Fruit fly (Drosophila melanogaster) whole organism, adult: ENCODE measurements around the gene His2Av.

Source experiments
- CG11617 ChIP-seq: fragments of 200-800 bp; sonication (Bioruptor generic); optimal IDR thresholded peaks from 2 replicates; lab custom pipeline; 2017; ENCODE audit warnings: mild to moderate bottlenecking, missing biosample characterization, missing genetic modification reagents, missing genetic modification characterization
- CG12768 ChIP-seq: fragments of 200-800 bp; sonication (Bioruptor generic); optimal IDR thresholded peaks from 2 replicates; lab custom pipeline; 2017; ENCODE audit warnings: missing biosample characterization, missing genetic modification characterization, mild to moderate bottlenecking, moderate library complexity, missing genetic modification reagents
- CG14711 ChIP-seq: fragments of 200-800 bp; sonication (Bioruptor generic); optimal IDR thresholded peaks from 2 replicates; lab custom pipeline; 2018; ENCODE audit warnings: missing biosample characterization, mild to moderate bottlenecking, missing genetic modification characterization, moderate library complexity
- CG1620 ChIP-seq: fragments of 200-800 bp; sonication (Bioruptor generic); optimal IDR thresholded peaks from 2 replicates; lab custom pipeline; 2016; ENCODE audit warnings: missing biosample characterization, missing genetic modification characterization
- CG33017 ChIP-seq: fragments of 200-800 bp; sonication (Bioruptor generic); optimal IDR thresholded peaks from 2 replicates; lab custom pipeline; 2018; ENCODE audit warnings: missing biosample characterization, mild to moderate bottlenecking, missing genetic modification characterization, moderate library complexity
- CG5204 ChIP-seq: fragments of 200-800 bp; sonication (Bioruptor generic); optimal IDR thresholded peaks from 2 replicates; lab custom pipeline; 2016; ENCODE audit warnings: missing biosample characterization, missing genetic modification characterization
- CG7045 ChIP-seq: fragments of 200-800 bp; sonication (Bioruptor generic); optimal IDR thresholded peaks from 2 replicates; lab custom pipeline; 2017; ENCODE audit warnings: missing biosample characterization, mild to moderate bottlenecking, missing genetic modification characterization
- CG7101 ChIP-seq: fragments of 200-800 bp; sonication (Bioruptor generic); optimal IDR thresholded peaks from 2 replicates; lab custom pipeline; 2018; ENCODE audit warnings: missing biosample characterization, mild to moderate bottlenecking, missing genetic modification characterization, moderate library complexity
- Clk ChIP-seq: fragments of 200-800 bp; sonication (Bioruptor generic); optimal IDR thresholded peaks from 2 replicates; lab custom pipeline; 2017; ENCODE audit warnings: missing biosample characterization, missing genetic modification characterization
- Crg-1 ChIP-seq: fragments of 200-800 bp; sonication (Bioruptor generic); optimal IDR thresholded peaks from 2 replicates; lab custom pipeline; 2016; ENCODE audit warnings: missing biosample characterization, missing genetic modification characterization
- Hr96 ChIP-seq: fragments of 200-800 bp; sonication (Bioruptor generic); optimal IDR thresholded peaks from 2 replicates; lab custom pipeline; 2016; ENCODE audit warnings: missing biosample characterization, missing genetic modification characterization
- Mnt ChIP-seq: fragments of 200-800 bp; sonication (Bioruptor generic); optimal IDR thresholded peaks from 2 replicates; lab custom pipeline; 2016; ENCODE audit warnings: missing biosample characterization, mild to moderate bottlenecking, missing genetic modification characterization
- bab1 ChIP-seq: fragments of 200-800 bp; sonication (Bioruptor generic); optimal IDR thresholded peaks from 3 replicates; lab custom pipeline; 2019; ENCODE audit warnings: missing biosample characterization, mild to moderate bottlenecking, missing genetic modification characterization, moderate library complexity
- cic ChIP-seq: fragments of 200-800 bp; sonication (Bioruptor generic); optimal IDR thresholded peaks from 2 replicates; lab custom pipeline; 2017; ENCODE audit warnings: missing biosample characterization, mild to moderate bottlenecking, missing genetic modification characterization, moderate library complexity
- cnc ChIP-seq, 2 experiments: fragments of >200 bp; optimal IDR thresholded peaks; 2 replicates each; lab custom pipeline; 2017
- kay ChIP-seq: fragments of 200-800 bp; sonication (Bioruptor generic); peaks from one replicate; lab custom pipeline; 2016; ENCODE audit warnings: missing biosample characterization, missing genetic modification characterization, borderline replicate concordance
- ovo ChIP-seq: fragments of 200-800 bp; sonication (Bioruptor generic); optimal IDR thresholded peaks from 2 replicates; lab custom pipeline; 2016; ENCODE audit warnings: missing biosample characterization, missing genetic modification characterization
- pad ChIP-seq: fragments of 200-800 bp; sonication (Bioruptor generic); optimal IDR thresholded peaks from 3 replicates; lab custom pipeline; 2017; ENCODE audit warnings: missing biosample characterization, missing genetic modification characterization, mild to moderate bottlenecking, moderate library complexity, missing genetic modification reagents
- tj ChIP-seq: fragments of 200-800 bp; sonication (Bioruptor generic); optimal IDR thresholded peaks from 3 replicates; lab custom pipeline; 2017; ENCODE audit warnings: missing biosample characterization, mild to moderate bottlenecking, missing genetic modification characterization, moderate library complexity
- toe ChIP-seq: fragments of 200-800 bp; sonication (Bioruptor generic); optimal IDR thresholded peaks from 2 replicates; lab custom pipeline; 2016; ENCODE audit warnings: missing biosample characterization, missing genetic modification characterization

His2Av gene

DNA sequence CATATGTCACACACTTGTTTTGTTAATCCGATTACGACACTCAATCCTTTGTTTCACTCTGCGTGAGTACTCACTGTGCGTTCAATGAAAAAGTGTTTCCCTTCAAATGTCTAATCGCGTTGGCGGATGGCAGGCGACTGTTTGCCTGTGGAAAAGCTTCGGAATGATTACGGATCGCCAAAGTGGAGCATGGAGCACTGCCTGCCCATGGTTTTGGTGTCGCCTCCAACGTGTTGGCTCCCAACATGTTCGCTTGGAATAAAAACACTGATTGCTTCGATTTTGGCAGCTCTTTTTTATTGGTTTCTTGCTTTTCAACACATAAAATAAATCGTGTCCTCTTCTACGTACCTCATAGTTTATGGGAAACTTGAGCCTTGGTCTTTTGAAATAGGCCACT is 5.1 kb downstream of the His2Av start, which contains the start of gene SPARC:
SPARC (minus strand) TSS at position 144 of the 400 bp plus-strand sequence.
- TF ChIP-seq Mnt = no peak
- no peak for TF ChIP-seq CG5204 (GFP tag; lab: Kevin White, UChicago)
- TF ChIP-seq CG12768 (GFP tag; lab: Kevin White, UChicago) = no peak
- peak; percentile 22 for TF ChIP-seq tj (GFP tag; lab: Kevin White, UChicago)
- TF ChIP-seq Clk = no peak
- TF ChIP-seq CG33017 (tag; lab: Kevin White, UChicago) = no peak

dm6 chr3R:26875544-26876027 is 8.9 kb downstream of the His2Av start, which contains the start of gene Rb97D:
TSS of gene Rb97D (minus strand) at chr3R:26875742.
- TF ChIP-seq Hr96 (peak; percentile 77), CG5204 (GFP tag; lab: Kevin White, UChicago) (no peak), CG14711 (tag; lab: Kevin White, UChicago) (peak; percentile 36), CG7101 (peak; percentile 71), Clk (peak; percentile 55), ovo (no peak), CG11617 (GFP tag; lab: Kevin White, UChicago) (peak; percentile 69), CG12768 (GFP tag; lab: Kevin White, UChicago) (peak; percentile 55), cic (GFP tag; lab: Kevin White, UChicago) (no peak), tj (GFP tag; lab: Kevin White, UChicago) (peak; percentile 42), pad (peak; percentile 49), cnc (optimal IDR thresholded peaks at IDR 0.05; lab: Kevin White, UChicago) (no peak), CG1620 (GFP tag; lab: Kevin White, UChicago) (peak; percentile 65), CG33017 (tag; lab: Kevin White, UChicago) (peak; percentile 63), kay (GFP tag; lab: Kevin White, UChicago) (no peak), bab1 (GFP tag; lab: Kevin White, UChicago) (peak; percentile 75), Mnt (peak; percentile 61), CG7045 (GFP tag; lab: Kevin White, UChicago) (peak; percentile 72), Crg-1 (GFP tag; lab: Kevin White, UChicago) (peak; percentile 45), toe (peak; percentile 84)

DNA sequence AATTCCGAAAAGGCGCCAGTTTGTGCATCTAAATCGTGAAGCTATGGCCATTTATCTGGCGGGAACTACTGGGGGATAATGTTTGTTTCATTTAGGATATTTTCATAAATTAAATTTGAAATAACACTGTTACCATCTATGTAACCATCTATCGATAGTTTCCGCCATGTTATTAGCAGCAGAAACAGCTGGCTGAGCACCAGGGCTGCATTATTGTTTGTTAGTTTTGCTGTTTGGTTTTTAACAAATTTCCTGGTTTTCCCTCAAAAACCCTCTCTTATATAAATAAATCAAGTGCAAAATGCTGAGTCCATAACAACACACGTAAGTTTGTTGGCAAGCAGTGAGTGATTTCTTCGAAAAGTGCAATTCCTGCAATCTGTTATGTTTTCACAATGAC is 9.7 kb downstream of the His2Av start, which contains the start of gene CG5500:
CG5500 (plus strand) TSS at position 199 of the 400 bp plus-strand sequence.
- TF ChIP-seq Mnt = peak; percentile 7
- no peak for TF ChIP-seq tj (GFP tag; lab: Kevin White, UChicago)
- TF ChIP-seq CG11617 (GFP tag; lab: Kevin White, UChicago) = no peak
- TF ChIP-seq bab1 (GFP tag; lab: Kevin White, UChicago) = peak; percentile 29
- peak; percentile 30 for TF ChIP-seq cic (GFP tag; lab: Kevin White, UChicago)
- TF ChIP-seq CG7101 = peak; percentile 17
- peak; percentile 36 for TF ChIP-seq Crg-1 (GFP tag; lab: Kevin White, UChicago)
- TF ChIP-seq cnc (optimal IDR thresholded peaks at IDR 0.05; lab: Kevin White, UChicago) = no peak
- TF ChIP-seq toe = peak; percentile 38
- TF ChIP-seq kay (GFP tag; lab: Kevin White, UChicago) = peak; percentile 79

DNA sequence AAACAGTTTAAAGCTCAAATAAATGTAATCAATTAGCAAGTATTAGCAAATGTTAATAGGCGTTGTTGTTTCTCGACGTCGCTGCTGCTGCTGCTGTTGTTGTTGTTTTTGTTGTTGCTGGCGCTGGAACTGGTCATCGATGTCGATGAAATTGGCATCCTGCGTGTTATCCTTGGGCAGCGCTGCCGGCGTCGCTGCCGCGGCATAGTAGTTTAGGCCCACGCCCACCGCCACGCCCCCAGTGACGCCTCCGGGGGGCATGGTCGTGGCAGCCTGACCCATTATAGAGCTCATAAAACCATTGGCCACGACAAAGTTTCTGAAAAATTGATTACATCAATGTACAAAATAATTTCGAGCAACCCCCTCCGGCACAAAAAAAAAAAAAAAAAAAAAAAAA is 10.1 kb downstream of the His2Av start:
- no peak for TF ChIP-seq CG7101
- no peak for TF ChIP-seq Clk
- no peak for TF ChIP-seq cic (GFP tag; lab: Kevin White, UChicago)
- TF ChIP-seq CG14711 (tag; lab: Kevin White, UChicago) = no peak
- no peak for TF ChIP-seq Hr96
- no peak for TF ChIP-seq tj (GFP tag; lab: Kevin White, UChicago)
- no peak for TF ChIP-seq Crg-1 (GFP tag; lab: Kevin White, UChicago)
- no peak for TF ChIP-seq CG11617 (GFP tag; lab: Kevin White, UChicago)
- TF ChIP-seq CG1620 (GFP tag; lab: Kevin White, UChicago) = no peak
- no peak for TF ChIP-seq kay (GFP tag; lab: Kevin White, UChicago)
- TF ChIP-seq pad = no peak
- no peak for TF ChIP-seq cnc (optimal IDR thresholded peaks at IDR 0.05; lab: Kevin White, UChicago)
- no peak for TF ChIP-seq CG5204 (GFP tag; lab: Kevin White, UChicago)
- TF ChIP-seq bab1 (GFP tag; lab: Kevin White, UChicago) = no peak
- no peak for TF ChIP-seq Mnt
- no peak for TF ChIP-seq CG7045 (GFP tag; lab: Kevin White, UChicago)
- no peak for TF ChIP-seq ovo
- no peak for TF ChIP-seq CG33017 (tag; lab: Kevin White, UChicago)

DNA sequence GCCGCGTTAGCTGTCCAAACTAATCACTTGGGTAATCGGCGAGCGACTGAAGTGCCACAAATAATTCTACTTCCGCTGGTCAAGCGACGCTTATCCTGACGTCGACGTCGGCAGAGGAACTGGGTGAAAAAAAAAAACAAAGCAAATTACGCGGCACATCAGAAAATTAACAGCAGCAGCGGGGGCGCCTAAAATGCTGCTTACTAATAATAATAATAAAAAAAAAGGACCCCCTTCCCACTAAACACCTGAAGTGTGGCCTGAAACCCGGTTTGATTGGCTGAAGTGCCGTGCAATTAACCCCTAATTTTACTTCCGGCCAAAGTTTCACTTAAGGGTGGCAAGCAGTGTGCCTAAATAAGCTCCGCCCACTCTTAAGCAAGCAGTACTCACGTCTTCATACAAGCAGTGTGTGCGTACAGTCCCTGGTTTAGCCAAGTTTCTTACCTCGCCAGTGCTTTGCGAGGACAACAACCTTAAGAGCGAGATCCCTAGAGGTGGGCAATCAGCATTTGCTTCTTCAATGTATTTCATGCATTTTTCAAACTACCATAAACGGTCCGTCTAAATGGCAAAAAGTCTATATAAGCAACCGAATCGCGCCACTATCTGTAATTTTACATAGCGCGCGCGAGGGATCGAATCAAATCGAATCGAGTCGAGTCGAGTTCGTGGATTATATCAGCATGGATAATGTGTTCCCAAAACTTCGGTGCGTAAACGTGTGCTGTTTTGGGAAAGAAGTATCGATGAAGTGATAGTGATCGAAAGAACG is 14.6 kb downstream of the His2Av start, which contains the start of the genes ro and T48:
ro (minus strand) TSS at position 51 of the 775 bp plus-strand sequence.
T48 (plus strand) TSS at position 614 of the 775 bp plus-strand sequence.
- TF ChIP-seq CG11617 (GFP tag; lab: Kevin White, UChicago) = peak; percentile 31
- TF ChIP-seq toe = peak; percentile 13
- TF ChIP-seq CG5204 (GFP tag; lab: Kevin White, UChicago) = no peak
- TF ChIP-seq Mnt = peak; percentile 21
- TF ChIP-seq bab1 (GFP tag; lab: Kevin White, UChicago) = peak; percentile 77
- TF ChIP-seq cic (GFP tag; lab: Kevin White, UChicago) = peak; percentile 36
- peak; percentile 38 for TF ChIP-seq Hr96
- peak; percentile 56 for TF ChIP-seq pad
- no peak for TF ChIP-seq cnc (optimal IDR thresholded peaks at IDR 0.05; lab: Kevin White, UChicago)
- peak; percentile 45 for TF ChIP-seq CG7101
- peak; percentile 29 for TF ChIP-seq tj (GFP tag; lab: Kevin White, UChicago)
- TF ChIP-seq Crg-1 (GFP tag; lab: Kevin White, UChicago) = peak; percentile 22
- TF ChIP-seq CG7045 (GFP tag; lab: Kevin White, UChicago) = no peak
- peak; percentile 29 for TF ChIP-seq CG1620 (GFP tag; lab: Kevin White, UChicago)
